Worm (Caenorhabditis elegans) whole organism, L3 larva: ENCODE data around the gene srv-8.

Source experiments
- ceh-28 ChIP-seq: fragments of 150-350 bp; optimal IDR thresholded peaks from 2 replicates; lab custom pipeline; 2014; ENCODE audit warnings: missing biosample characterization, missing genetic modification reagents, missing genetic modification characterization
- nhr-11 ChIP-seq: fragments of 150-350 bp; optimal IDR thresholded peaks from 2 replicates; lab custom pipeline; 2014; ENCODE audit warnings: missing biosample characterization, missing genetic modification characterization
- nhr-237 ChIP-seq: fragments of 150-350 bp; optimal IDR thresholded peaks from 2 replicates; lab custom pipeline; 2014; ENCODE audit warnings: missing biosample characterization, missing genetic modification characterization
- skn-1 ChIP-seq: fragments of 150-350 bp; optimal IDR thresholded peaks from 2 replicates; lab custom pipeline; 2014; ENCODE audit warnings: missing biosample characterization, missing genetic modification characterization
- ztf-4 ChIP-seq: fragments of 150-350 bp; optimal IDR thresholded peaks from 2 replicates; lab custom pipeline; 2014; ENCODE audit warnings: missing biosample characterization, missing genetic modification characterization

ce11 chrV:13457858-13458257 lies 37.3 kb upstream of the srv-8 start, which contains the start of gene F25H9.2:
- TF ChIP-seq skn-1 (tag; lab: Kevin White, UChicago) (no peak), nhr-11 (tag; lab: Kevin White, UChicago) (no peak), ztf-4 (tag; lab: Kevin White, UChicago) (no peak), ceh-28 (tag; lab: Kevin White, UChicago) (no peak), nhr-237 (tag; lab: Kevin White, UChicago) (no peak)
